Worm (Caenorhabditis elegans) whole organism, L2 larva: ENCODE data around the gene F01E11.3.

Experiments used
- alr-1 ChIP-seq: fragments of 150-350 bp; optimal IDR thresholded peaks from 2 replicates; lab custom pipeline; 2014; ENCODE audit warnings: missing biosample characterization, missing genetic modification characterization
- mdl-1 ChIP-seq, 2 experiments: fragments of 150-350 bp in 1 of 2; sonication (generic microtip) in 1 of 2; optimal IDR thresholded peaks; 2 replicates each; lab custom pipeline; 2017; ENCODE audit warnings: missing biosample characterization in 2 of 2, missing genetic modification characterization in 2 of 2

- TF ChIP-seq mdl-1 (tag; optimal IDR thresholded peaks at IDR 0.05; lab: Kevin White, UChicago) = no peak
- TF ChIP-seq alr-1 (tag; lab: Kevin White, UChicago) = no peak
Observed at ce11 chrX:6928578-6928977, 38.6 kb upstream of the F01E11.3 start, which contains the start of gene F14B8.5.
